Fruit fly (Drosophila melanogaster): ENCODE data around the gene CG43373.

CG43373 gene

dm6 chr3L:16482167-16482566 lies 61.0 kb downstream of the CG43373 start (continued):
- no peak for TF ChIP-seq CG3407 (GFP tag; optimal IDR thresholded peaks at IDR 0.05)
- no peak for TF ChIP-seq disco-r (GFP tag; optimal IDR thresholded peaks at IDR 0.05)
- TF ChIP-seq CG11456 (GFP tag; IDR thresholded peaks at IDR 0.05), result no peak
- no peak for TF ChIP-seq hkb (optimal IDR thresholded peaks at IDR 0.05)
- TF ChIP-seq hkb (GFP tag; IDR thresholded peaks at IDR 0.05), result peak; percentile 58
- TF ChIP-seq CG12391 (tag; optimal IDR thresholded peaks at IDR 0.05), result peak; percentile 47
- TF ChIP-seq CG6689 (GFP tag; IDR thresholded peaks at IDR 0.05), result 0 out of 2 replicates have a peak, but pooled peaks have one; percentile 18
- no peak for TF ChIP-seq MTF-1 (GFP tag; optimal IDR thresholded peaks at IDR 0.05; ENCODE audit: borderline replicate concordance)
- TF ChIP-seq Myb (GFP tag; optimal IDR thresholded peaks at IDR 0.05), result no peak
- no peak for TF ChIP-seq Ets97D (GFP tag; optimal IDR thresholded peaks at IDR 0.05)
- peak; percentile 14 for TF ChIP-seq bcd (GFP tag; optimal IDR thresholded peaks at IDR 0.05)
- TF ChIP-seq da (GFP tag; optimal IDR thresholded peaks at IDR 0.05), result no peak
- TF ChIP-seq tap (tag; optimal IDR thresholded peaks at IDR 0.05), result peak; percentile 26
- TF ChIP-seq Hr51 (GFP tag; optimal IDR thresholded peaks at IDR 0.05), result peak in 1 of 2 experiments; percentile 78
- peak; percentile 36; the same call in 1 of the 2 replicates for TF ChIP-seq sisA (GFP tag; IDR thresholded peaks at IDR 0.05)
- TF ChIP-seq CG14441 (GFP tag; IDR thresholded peaks at IDR 0.05), result peak; percentile 50; the same call in 1 of the 2 replicates
- TF ChIP-seq CG12071 (GFP tag; optimal IDR thresholded peaks at IDR 0.05), result peak; percentile 12
- 0 out of 3 replicates have a peak, but pooled peaks have one; percentile 12 for TF ChIP-seq ase (GFP tag; IDR thresholded peaks at IDR 0.05)
- TF ChIP-seq CG3726 (GFP tag; IDR thresholded peaks at IDR 0.05), result no peak
- peak; percentile 40; the same call in 1 of the 3 replicates for TF ChIP-seq ci (GFP tag; IDR thresholded peaks at IDR 0.05)
- TF ChIP-seq sd (tag; optimal IDR thresholded peaks at IDR 0.05), result no peak
- TF ChIP-seq Nf-YC (tag; optimal IDR thresholded peaks at IDR 0.05), result peak; percentile 14
- no peak for TF ChIP-seq HLH54F (GFP tag; optimal IDR thresholded peaks at IDR 0.05)
- TF ChIP-seq Ssrp (tag; optimal IDR thresholded peaks at IDR 0.05), result peak; percentile 30
- TF ChIP-seq ap (GFP tag; IDR thresholded peaks at IDR 0.05), result no peak
- peak; percentile 75 for TF ChIP-seq Ets65A (GFP tag)
- TF ChIP-seq unpg (GFP tag; optimal IDR thresholded peaks at IDR 0.05), result peak; percentile 51
- peak; percentile 57 for TF ChIP-seq Ptx1 (GFP tag; IDR thresholded peaks at IDR 0.05)
- peak; percentile 38 for TF ChIP-seq CG17359 (tag; optimal IDR thresholded peaks at IDR 0.05)
- TF ChIP-seq row (GFP tag; IDR thresholded peaks at IDR 0.05), result peak; percentile 35; the same call in 1 of the 3 replicates
- TF ChIP-seq CG15011 (GFP tag; optimal IDR thresholded peaks at IDR 0.05), result no peak
- peak; percentile 59 for TF ChIP-seq CG1603 (tag; optimal IDR thresholded peaks at IDR 0.05)
- TF ChIP-seq rib (GFP tag; IDR thresholded peaks at IDR 0.05), result no peak
- no peak for TF ChIP-seq CG31365 (tag; optimal IDR thresholded peaks at IDR 0.05)
- TF ChIP-seq D19A (tag; optimal IDR thresholded peaks at IDR 0.05), result peak; percentile 24
- TF ChIP-seq CG5180 (GFP tag; optimal IDR thresholded peaks at IDR 0.05), result peak; percentile 29
- TF ChIP-seq CG2678 (tag; optimal IDR thresholded peaks at IDR 0.05), result peak; percentile 46
- TF ChIP-seq nom (GFP tag; optimal IDR thresholded peaks at IDR 0.05), result no peak
- peak; percentile 47; the same call in 1 of the 2 replicates for TF ChIP-seq vvl (GFP tag; IDR thresholded peaks at IDR 0.05)
- TF ChIP-seq HLH3B (GFP tag; IDR thresholded peaks at IDR 0.05), result 0 out of 2 replicates have a peak, but pooled peaks have one; percentile 17
- TF ChIP-seq sens (GFP tag), result peak; percentile 52
- peak; percentile 27 for TF ChIP-seq jing (GFP tag; optimal IDR thresholded peaks at IDR 0.05)
- peak; percentile 2 for TF ChIP-seq PHDP (tag; optimal IDR thresholded peaks at IDR 0.05)
- peak; percentile 28 for TF ChIP-seq gcm (GFP tag; optimal IDR thresholded peaks at IDR 0.05)
- TF ChIP-seq gro (GFP tag; optimal IDR thresholded peaks at IDR 0.05), result no peak
- TF ChIP-seq CG11504 (tag; optimal IDR thresholded peaks at IDR 0.05), result peak; percentile 68
- no peak for TF ChIP-seq fd102C (GFP tag; optimal IDR thresholded peaks at IDR 0.05)
- TF ChIP-seq CG17361 (GFP tag; IDR thresholded peaks at IDR 0.05), result no peak
- TF ChIP-seq CG12659 (GFP tag; optimal IDR thresholded peaks at IDR 0.05), result no peak
- TF ChIP-seq prd (optimal IDR thresholded peaks at IDR 0.05), result no peak
- peak; percentile 41; the same call in 2 of the 3 replicates for TF ChIP-seq prd (GFP tag; IDR thresholded peaks at IDR 0.05)
